Worm (Caenorhabditis elegans) whole organism, midembryonic: ENCODE data around the gene Y32B12B.4.

Experiments used
- T22C8.4 ChIP-seq: fragments of 200-800 bp; sonication (Bioruptor generic); IDR thresholded peaks from 2 replicates; pipeline ENCODE4 v1.3.6; 2022; ENCODE audit warnings: missing genetic modification characterization, missing compliant biosample characterization
- cog-1 ChIP-seq: sonication (generic microtip); optimal IDR thresholded peaks from 2 replicates; lab custom pipeline; 2016; ENCODE audit warnings: missing genetic modification characterization, missing compliant biosample characterization
- flt-1 ChIP-seq: fragments of 200-800 bp; sonication (Bioruptor generic); IDR thresholded peaks from 2 replicates; pipeline ENCODE4 v1.3.6; 2022; ENCODE audit warnings: missing genetic modification characterization, missing compliant biosample characterization
- klf-2 ChIP-seq: fragments of 200-800 bp; sonication (Bioruptor generic); conservative IDR thresholded peaks from 2 replicates; pipeline ENCODE4 v1.3.6; 2022; ENCODE audit warnings: missing genetic modification reagents, missing genetic modification characterization, missing compliant biosample characterization
- med-1 ChIP-seq: sonication (generic microtip); optimal IDR thresholded peaks from 2 replicates; lab custom pipeline; 2017; ENCODE audit warnings: missing genetic modification characterization, mild to moderate bottlenecking, missing compliant biosample characterization, antibody characterized with exemption, missing genetic modification reagents; ENCODE audit not compliant: insufficient read depth
- ref-1 ChIP-seq: fragments of 200-800 bp; sonication (Bioruptor generic); conservative IDR thresholded peaks from 2 replicates; pipeline ENCODE4 v1.3.6; 2022; ENCODE audit warnings: missing genetic modification reagents, missing genetic modification characterization, missing compliant biosample characterization
- tab-1 ChIP-seq: fragments of 200-800 bp; sonication (Bioruptor generic); IDR thresholded peaks from 2 replicates; pipeline ENCODE4 v1.3.6; 2022; ENCODE audit warnings: missing genetic modification characterization, missing compliant biosample characterization
- ztf-23 ChIP-seq: fragments of 200-800 bp; sonication (Bioruptor generic); IDR thresholded peaks from 2 replicates; pipeline ENCODE4 v1.3.6; 2022; ENCODE audit warnings: missing genetic modification reagents, missing genetic modification characterization, missing compliant biosample characterization
- ztf-29 ChIP-seq: fragments of 200-800 bp; sonication (Bioruptor generic); IDR thresholded peaks from 2 replicates; pipeline ENCODE4 v1.3.6; 2022; ENCODE audit warnings: missing genetic modification reagents, missing genetic modification characterization, missing compliant biosample characterization

The Y32B12B.4 gene

DNA sequence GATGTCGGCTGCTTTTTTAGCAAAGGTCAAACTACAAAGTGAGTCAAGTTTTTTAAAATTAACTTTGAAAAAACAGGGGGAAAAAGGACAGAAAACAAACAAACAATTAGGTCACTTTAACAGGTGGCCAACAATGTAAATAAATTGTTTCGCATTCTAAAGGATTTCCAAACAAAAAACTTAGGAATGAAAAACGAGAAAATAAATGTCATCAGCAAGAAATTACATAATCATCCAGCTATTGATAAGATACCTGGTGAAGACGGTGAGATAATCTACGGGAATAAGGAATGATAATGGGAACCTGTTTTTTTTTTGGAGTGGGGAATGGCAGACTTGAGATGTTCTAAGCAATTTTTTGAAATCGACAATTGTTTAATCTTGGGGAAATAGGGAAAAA lies 43.0 kb downstream of the Y32B12B.4 start:
- no peak for TF ChIP-seq tab-1 (GFP tag; lab: Robert Waterston, UW)
- no peak for TF ChIP-seq T22C8.4 (GFP tag; lab: Robert Waterston, UW)
- TF ChIP-seq klf-2 (GFP tag; lab: Robert Waterston, UW), result no peak
- no peak for TF ChIP-seq ztf-29
- no peak for TF ChIP-seq med-1 (GFP tag; lab: Kevin White, UChicago)
- TF ChIP-seq ref-1 (GFP tag; lab: Robert Waterston, UW), result no peak
- no peak for TF ChIP-seq ztf-23 (GFP tag; lab: Robert Waterston, UW)
- no peak for TF ChIP-seq flt-1 (GFP tag; lab: Robert Waterston, UW)

DNA sequence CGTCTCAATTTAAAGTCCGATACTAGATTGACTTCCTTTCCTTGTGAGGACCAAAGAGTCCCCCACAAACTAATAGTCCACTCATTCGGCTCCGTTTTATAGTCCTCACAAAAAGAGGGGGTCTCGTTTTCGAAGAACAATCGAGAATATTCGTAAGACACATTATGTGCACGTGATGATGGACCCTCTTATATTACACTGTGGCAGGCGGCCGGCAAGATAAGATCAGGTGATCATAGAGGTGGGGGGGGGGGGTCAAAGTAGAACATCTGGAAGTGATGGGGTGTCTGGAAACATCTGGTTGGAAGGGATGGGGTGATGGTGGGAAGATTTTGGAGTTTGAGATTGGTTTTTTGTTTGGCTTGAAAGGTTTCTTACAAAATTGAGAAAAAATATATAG lies 45.3 kb downstream of the Y32B12B.4 start:
- TF ChIP-seq T22C8.4 (GFP tag; lab: Robert Waterston, UW), result no peak
- no peak for TF ChIP-seq tab-1 (GFP tag; lab: Robert Waterston, UW)
- TF ChIP-seq klf-2 (GFP tag; lab: Robert Waterston, UW), result no peak
- TF ChIP-seq ztf-29, result no peak
- no peak for TF ChIP-seq flt-1 (GFP tag; lab: Robert Waterston, UW)
- TF ChIP-seq med-1 (GFP tag; lab: Kevin White, UChicago), result no peak
- no peak for TF ChIP-seq cog-1 (tag; lab: Kevin White, UChicago)
- no peak for TF ChIP-seq ref-1 (GFP tag; lab: Robert Waterston, UW)
- no peak for TF ChIP-seq ztf-23 (GFP tag; lab: Robert Waterston, UW)

DNA sequence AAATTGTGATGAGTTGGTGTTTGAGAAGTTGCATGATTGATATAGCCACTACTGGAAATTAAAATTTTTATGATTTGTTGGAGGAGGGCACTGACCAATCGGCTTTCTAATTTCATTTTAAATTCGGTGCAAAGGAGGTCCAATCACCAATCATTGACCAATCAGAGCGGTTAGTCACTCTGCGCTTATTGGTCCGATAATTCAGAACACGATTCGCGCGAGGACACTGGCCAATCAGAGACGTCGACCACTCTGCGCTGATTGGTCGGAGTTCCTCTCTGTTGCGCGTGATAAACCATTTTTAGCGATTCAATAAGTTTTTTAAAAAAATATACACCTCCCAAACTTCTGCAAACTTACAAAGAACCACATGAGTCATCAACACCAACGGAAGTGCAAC lies 46.7 kb downstream of the Y32B12B.4 start:
- TF ChIP-seq ztf-29, result no peak
- no peak for TF ChIP-seq flt-1 (GFP tag; lab: Robert Waterston, UW)
- no peak for TF ChIP-seq ref-1 (GFP tag; lab: Robert Waterston, UW)
- no peak for TF ChIP-seq med-1 (GFP tag; lab: Kevin White, UChicago)
- no peak for TF ChIP-seq T22C8.4 (GFP tag; lab: Robert Waterston, UW)
- TF ChIP-seq ztf-23 (GFP tag; lab: Robert Waterston, UW), result no peak
- no peak for TF ChIP-seq tab-1 (GFP tag; lab: Robert Waterston, UW)
- TF ChIP-seq cog-1 (tag; lab: Kevin White, UChicago), result no peak
- no peak for TF ChIP-seq klf-2 (GFP tag; lab: Robert Waterston, UW)

DNA sequence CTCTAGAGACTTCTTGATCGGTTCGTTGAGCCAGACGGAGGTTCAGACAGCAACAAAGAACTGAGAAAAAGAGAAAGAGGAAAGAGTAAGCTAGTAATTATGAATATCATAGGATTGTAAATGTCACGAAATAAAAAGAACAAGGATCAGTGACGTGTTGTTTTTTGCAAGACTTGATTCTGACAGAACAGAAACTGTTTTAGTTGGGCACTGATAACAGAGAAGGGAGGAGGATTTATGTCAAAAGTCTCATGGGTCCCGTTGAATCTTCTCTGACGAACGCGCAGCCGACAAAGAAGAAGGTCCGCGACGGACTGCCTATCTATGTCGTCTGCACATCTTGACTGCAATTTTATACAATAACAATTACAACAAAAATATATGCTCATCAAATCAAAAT lies 47.5 kb downstream of the Y32B12B.4 start, which contains the start of gene T03E6.9:
Gene T03E6.9 (minus strand): TSS at position 101 of the 400 bp plus-strand sequence.
- TF ChIP-seq ref-1 (GFP tag; lab: Robert Waterston, UW) (no peak), ztf-23 (GFP tag; lab: Robert Waterston, UW) (no peak), klf-2 (GFP tag; lab: Robert Waterston, UW) (no peak), tab-1 (GFP tag; lab: Robert Waterston, UW) (no peak), med-1 (GFP tag; lab: Kevin White, UChicago) (no peak), flt-1 (GFP tag; lab: Robert Waterston, UW) (no peak)

DNA sequence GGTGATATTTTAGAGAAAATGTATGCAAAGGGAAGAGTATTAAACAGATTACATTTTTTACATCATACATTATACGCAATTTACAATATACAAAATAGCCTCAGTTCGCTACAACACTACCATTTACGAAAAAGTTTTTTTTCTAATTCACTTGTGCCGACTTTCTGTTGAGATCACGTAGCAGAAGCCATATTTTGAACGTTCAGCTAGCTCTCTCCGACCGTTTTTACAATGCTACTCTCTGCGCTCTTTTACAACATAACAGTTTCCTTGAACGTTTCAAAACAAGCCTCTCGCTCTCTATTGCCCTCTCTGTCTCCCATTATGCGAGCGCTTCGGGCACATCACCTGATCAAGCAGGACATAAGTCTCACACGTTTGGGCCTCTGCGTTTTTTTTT lies 50.0 kb downstream of the Y32B12B.4 start, which contains the start of gene T03E6.8:
Gene T03E6.8 (minus strand): TSS at position 101 of the 400 bp plus-strand sequence.
- TF ChIP-seq ztf-23 (GFP tag; lab: Robert Waterston, UW), result no peak
- no peak for TF ChIP-seq ztf-29
- no peak for TF ChIP-seq flt-1 (GFP tag; lab: Robert Waterston, UW)
- TF ChIP-seq cog-1 (tag; lab: Kevin White, UChicago), result no peak
- TF ChIP-seq med-1 (GFP tag; lab: Kevin White, UChicago), result no peak
- no peak for TF ChIP-seq T22C8.4 (GFP tag; lab: Robert Waterston, UW)
- no peak for TF ChIP-seq klf-2 (GFP tag; lab: Robert Waterston, UW)
- no peak for TF ChIP-seq ref-1 (GFP tag; lab: Robert Waterston, UW)
- no peak for TF ChIP-seq tab-1 (GFP tag; lab: Robert Waterston, UW)

DNA sequence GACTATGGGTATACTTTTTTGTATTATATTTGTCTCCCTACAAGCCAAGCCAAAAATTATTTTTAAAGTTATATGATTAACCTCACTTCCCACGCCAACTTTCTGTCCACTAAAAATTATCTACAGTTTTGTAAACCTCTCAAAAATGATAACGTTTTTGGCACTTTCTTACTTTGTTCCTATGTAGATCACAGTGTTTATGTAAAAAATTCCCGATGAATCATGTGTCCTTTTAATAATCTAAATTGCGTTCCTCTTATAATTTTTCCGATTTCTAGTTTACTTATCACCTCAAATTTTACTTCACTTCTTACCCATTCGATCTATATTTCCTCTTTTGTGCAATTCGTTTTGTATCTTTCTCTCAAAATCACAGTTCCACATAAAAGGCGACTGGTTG lies 51.2 kb downstream of the Y32B12B.4 start:
- TF ChIP-seq flt-1 (GFP tag; lab: Robert Waterston, UW), result no peak
- TF ChIP-seq cog-1 (tag; lab: Kevin White, UChicago), result no peak
- TF ChIP-seq ztf-23 (GFP tag; lab: Robert Waterston, UW), result no peak
- TF ChIP-seq med-1 (GFP tag; lab: Kevin White, UChicago), result no peak
- TF ChIP-seq T22C8.4 (GFP tag; lab: Robert Waterston, UW), result no peak
- no peak for TF ChIP-seq ref-1 (GFP tag; lab: Robert Waterston, UW)

DNA sequence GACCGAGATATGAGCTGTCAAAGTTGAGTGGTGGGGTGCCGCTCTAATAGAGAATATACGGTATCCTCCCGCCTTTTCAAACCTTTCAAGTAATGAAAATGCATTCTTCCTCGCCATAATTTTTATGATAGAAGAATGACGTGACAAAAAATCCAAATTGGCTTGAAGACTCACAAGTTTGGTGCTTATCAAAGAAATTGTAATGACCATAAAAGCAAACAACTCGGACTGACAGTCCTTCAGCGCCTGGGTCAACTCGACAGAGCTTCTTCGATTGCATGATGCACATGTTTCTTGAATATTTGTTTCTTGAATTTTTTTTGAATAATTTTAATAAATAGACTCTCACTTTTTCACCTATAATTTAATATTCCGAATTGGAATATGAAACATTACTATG lies 52.3 kb downstream of the Y32B12B.4 start:
- TF ChIP-seq ref-1 (GFP tag; lab: Robert Waterston, UW) (no peak), med-1 (GFP tag; lab: Kevin White, UChicago) (no peak), klf-2 (GFP tag; lab: Robert Waterston, UW) (no peak), T22C8.4 (GFP tag; lab: Robert Waterston, UW) (no peak), ztf-29 (no peak), flt-1 (GFP tag; lab: Robert Waterston, UW) (no peak)

DNA sequence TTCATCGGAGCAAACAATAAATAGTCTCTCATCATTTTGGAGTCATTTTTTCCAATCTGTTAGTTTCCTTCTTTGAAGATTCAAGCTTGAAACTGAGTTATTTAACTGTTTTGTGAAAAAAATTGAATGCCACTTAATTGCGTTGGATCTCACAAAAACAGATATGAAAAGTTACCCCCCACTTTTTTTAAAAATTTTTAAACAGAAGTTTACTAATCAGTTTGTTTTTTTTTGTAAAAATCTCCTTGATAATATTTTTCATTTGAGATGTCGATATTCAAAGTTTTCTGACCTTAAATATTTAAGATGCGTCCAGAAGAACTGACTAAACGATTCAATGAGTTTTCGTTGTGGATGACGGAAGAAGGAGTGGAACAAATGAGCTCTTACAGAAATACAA lies 53.2 kb downstream of the Y32B12B.4 start, which contains the start of gene Y32B12C.1:
Gene Y32B12C.1 (plus strand): TSS at position 301 of the 400 bp plus-strand sequence.
- TF ChIP-seq med-1 (GFP tag; lab: Kevin White, UChicago), result no peak
- no peak for TF ChIP-seq ref-1 (GFP tag; lab: Robert Waterston, UW)
- TF ChIP-seq cog-1 (tag; lab: Kevin White, UChicago), result no peak
- no peak for TF ChIP-seq ztf-23 (GFP tag; lab: Robert Waterston, UW)
- TF ChIP-seq flt-1 (GFP tag; lab: Robert Waterston, UW), result no peak

DNA sequence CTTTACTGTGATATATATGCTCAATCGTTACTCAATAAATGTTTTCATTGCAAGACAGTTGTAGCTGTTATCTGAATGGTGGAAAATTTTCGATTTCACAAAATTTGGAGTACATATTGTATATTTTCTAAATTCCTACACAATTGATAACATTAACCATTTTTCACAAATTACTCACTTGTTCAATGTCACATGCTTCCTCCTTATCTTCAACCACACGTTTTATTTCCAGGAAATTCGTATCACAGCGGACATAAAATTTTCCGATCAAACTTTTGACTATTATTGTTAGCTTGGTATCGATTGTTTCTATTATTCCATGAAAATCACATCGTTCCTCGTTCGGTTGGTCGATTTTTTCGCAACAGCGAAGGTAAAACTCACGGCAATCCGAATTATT lies 55.4 kb downstream of the Y32B12B.4 start:
- TF ChIP-seq flt-1 (GFP tag; lab: Robert Waterston, UW), result no peak
- TF ChIP-seq med-1 (GFP tag; lab: Kevin White, UChicago), result no peak
- no peak for TF ChIP-seq T22C8.4 (GFP tag; lab: Robert Waterston, UW)
- TF ChIP-seq ztf-23 (GFP tag; lab: Robert Waterston, UW), result no peak
- TF ChIP-seq ztf-29, result no peak
- TF ChIP-seq cog-1 (tag; lab: Kevin White, UChicago), result no peak
- TF ChIP-seq klf-2 (GFP tag; lab: Robert Waterston, UW), result no peak
- TF ChIP-seq ref-1 (GFP tag; lab: Robert Waterston, UW), result no peak
- no peak for TF ChIP-seq tab-1 (GFP tag; lab: Robert Waterston, UW)
